Fruit fly (Drosophila melanogaster): ENCODE measurements around the gene CG17646.

DNA sequence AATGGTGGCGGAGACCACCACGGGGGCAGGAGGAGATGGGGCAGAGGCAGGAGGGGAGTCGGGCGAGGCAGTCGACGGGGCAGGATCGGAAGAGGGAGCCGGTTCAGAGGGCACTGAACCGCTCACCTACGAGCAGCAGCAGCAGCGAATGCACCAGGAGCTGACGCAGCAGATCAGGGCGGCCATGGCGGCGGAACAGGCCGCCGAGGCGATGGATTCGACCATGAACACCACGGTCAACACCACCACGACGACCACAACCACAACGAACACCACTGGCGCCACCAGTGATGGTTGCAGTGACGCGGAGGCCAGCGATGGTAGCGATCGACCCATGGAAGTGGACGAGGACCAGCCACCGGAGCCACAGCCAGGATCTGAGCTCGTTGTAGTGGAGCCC, 36.1 kb upstream of the CG17646 start:
- TF ChIP-seq dmrt93B (GFP tag; optimal IDR thresholded peaks at IDR 0.05) (no peak), ey (GFP tag; optimal IDR thresholded peaks at IDR 0.05) (no peak), psq (GFP tag; optimal IDR thresholded peaks at IDR 0.05) (no peak), usp (GFP tag; optimal IDR thresholded peaks at IDR 0.05) (no peak), Sp1 (GFP tag; optimal IDR thresholded peaks at IDR 0.05) (no peak), HLH106 (tag; optimal IDR thresholded peaks at IDR 0.05) (no peak), pan (optimal IDR thresholded peaks at IDR 0.05) (no peak), tai (GFP tag; optimal IDR thresholded peaks at IDR 0.05) (no peak), lola (GFP tag; optimal IDR thresholded peaks at IDR 0.05) (no peak), Hr78 (GFP tag; optimal IDR thresholded peaks at IDR 0.05) (no peak)
